Worm (Caenorhabditis elegans) whole organism, mixed stage, embryonic: Measurements from ENCODE around the gene T19H12.6.
A peak's percentile ranks its signal among the peaks of the same experiment; 100 is the strongest.

Experiments used
- M03D4.4 ChIP-seq: sonication (generic microtip); optimal IDR thresholded peaks from 2 replicates; lab custom pipeline; 2017; ENCODE audit warnings: mild to moderate bottlenecking, missing genetic modification characterization, missing compliant biosample characterization
- bed-3 ChIP-seq: fragments of 200-800 bp; sonication (Bioruptor generic); optimal IDR thresholded peaks from 3 replicates; lab custom pipeline; 2018; ENCODE audit warnings: mild to moderate bottlenecking, missing genetic modification characterization, moderate library complexity, missing compliant biosample characterization
- blmp-1 ChIP-seq: fragments of 150-350 bp; optimal IDR thresholded peaks from 2 replicates; lab custom pipeline; 2014; ENCODE audit warnings: missing biosample characterization, missing genetic modification characterization
- ceh-43 ChIP-seq: fragments of 200-800 bp; sonication (Bioruptor generic); optimal IDR thresholded peaks from 2 replicates; lab custom pipeline; 2018; ENCODE audit warnings: mild to moderate bottlenecking, missing genetic modification characterization, moderate library complexity, missing compliant biosample characterization
- ceh-83 ChIP-seq: fragments of 200-800 bp; sonication (Bioruptor generic); optimal IDR thresholded peaks from 2 replicates; lab custom pipeline; 2018; ENCODE audit warnings: mild to moderate bottlenecking, missing genetic modification characterization, missing compliant biosample characterization
- ces-1 ChIP-seq: fragments of 150-350 bp; optimal IDR thresholded peaks from 2 replicates; lab custom pipeline; 2014; ENCODE audit warnings: missing biosample characterization, missing genetic modification reagents, missing genetic modification characterization
- cnd-1 ChIP-seq: fragments of 200-800 bp; sonication (Bioruptor generic); optimal IDR thresholded peaks from 2 replicates; lab custom pipeline; 2018; ENCODE audit warnings: mild to moderate bottlenecking, missing genetic modification characterization, missing compliant biosample characterization
- drap-1 ChIP-seq: fragments of 200-800 bp; sonication (Bioruptor generic); optimal IDR thresholded peaks from 3 replicates; lab custom pipeline; 2018; ENCODE audit warnings: mild to moderate bottlenecking, missing genetic modification characterization, missing compliant biosample characterization
- elt-1 ChIP-seq: sonication (generic microtip); optimal IDR thresholded peaks from 2 replicates; lab custom pipeline; 2017; ENCODE audit warnings: missing genetic modification characterization, mild to moderate bottlenecking, missing compliant biosample characterization, antibody characterized with exemption, moderate library complexity, borderline replicate concordance; ENCODE audit not compliant: insufficient read depth
- elt-3 ChIP-seq: fragments of 150-350 bp; optimal IDR thresholded peaks from 2 replicates; lab custom pipeline; 2014; ENCODE audit warnings: missing biosample characterization, missing genetic modification characterization
- flh-1 ChIP-seq: fragments of 200-800 bp; sonication (Bioruptor generic); optimal IDR thresholded peaks from 2 replicates; lab custom pipeline; 2018; ENCODE audit warnings: mild to moderate bottlenecking, missing genetic modification characterization, moderate library complexity, missing compliant biosample characterization
- hlh-1 ChIP-seq: fragments of 150-350 bp; optimal IDR thresholded peaks from 2 replicates; lab custom pipeline; 2014; ENCODE audit warnings: missing biosample characterization, missing genetic modification reagents, missing genetic modification characterization
- lin-13 ChIP-seq: fragments of 150-350 bp; optimal IDR thresholded peaks from 2 replicates; lab custom pipeline; 2014; ENCODE audit warnings: missing biosample characterization, missing genetic modification characterization
- lin-32 ChIP-seq: fragments of 200-800 bp; sonication (Bioruptor generic); optimal IDR thresholded peaks from 2 replicates; lab custom pipeline; 2018; ENCODE audit warnings: mild to moderate bottlenecking, missing genetic modification characterization, missing compliant biosample characterization
- lsy-2 ChIP-seq: fragments of 150-350 bp; optimal IDR thresholded peaks from 2 replicates; lab custom pipeline; 2014; ENCODE audit warnings: missing biosample characterization, missing genetic modification characterization
- mab-5 ChIP-seq: fragments of 150-350 bp; optimal IDR thresholded peaks from 2 replicates; lab custom pipeline; 2014; ENCODE audit warnings: missing biosample characterization, missing genetic modification characterization
- mep-1 ChIP-seq: fragments of 150-350 bp; optimal IDR thresholded peaks from 2 replicates; lab custom pipeline; 2017; ENCODE audit warnings: missing biosample characterization, missing genetic modification reagents, missing genetic modification characterization, inconsistent platforms
- mls-2 ChIP-seq: sonication (generic microtip); optimal IDR thresholded peaks from 2 replicates; lab custom pipeline; 2016; ENCODE audit warnings: mild to moderate bottlenecking, missing genetic modification characterization, moderate library complexity, missing compliant biosample characterization
- nhr-2 ChIP-seq: fragments of 150-350 bp; optimal IDR thresholded peaks from 2 replicates; lab custom pipeline; 2014; ENCODE audit warnings: missing biosample characterization, missing genetic modification characterization
- nhr-237 ChIP-seq: fragments of 150-350 bp; optimal IDR thresholded peaks from 2 replicates; lab custom pipeline; 2014; ENCODE audit warnings: missing biosample characterization, missing genetic modification characterization
- nhr-76 ChIP-seq: sonication (generic microtip); optimal IDR thresholded peaks from 2 replicates; lab custom pipeline; 2017; ENCODE audit warnings: missing biosample characterization, missing genetic modification characterization
- pha-4 ChIP-seq: fragments of 150-350 bp; optimal IDR thresholded peaks from 2 replicates; lab custom pipeline; 2018; ENCODE audit warnings: missing biosample characterization, missing genetic modification reagents, missing genetic modification characterization
- sem-2 ChIP-seq: fragments of 200-800 bp; sonication (Bioruptor generic); optimal IDR thresholded peaks from 2 replicates; lab custom pipeline; 2018; ENCODE audit warnings: mild to moderate bottlenecking, missing genetic modification characterization, missing compliant biosample characterization
- snpc-4 ChIP-seq: fragments of 150-350 bp; optimal IDR thresholded peaks from 2 replicates; lab custom pipeline; 2014; ENCODE audit warnings: missing biosample characterization, missing genetic modification characterization
- sptf-1 ChIP-seq: sonication (generic microtip); optimal IDR thresholded peaks from 2 replicates; lab custom pipeline; 2017; ENCODE audit warnings: mild to moderate bottlenecking, missing genetic modification characterization, moderate library complexity, missing compliant biosample characterization
- unc-120 ChIP-seq: sonication (generic microtip); optimal IDR thresholded peaks from 2 replicates; lab custom pipeline; 2017; ENCODE audit warnings: missing genetic modification characterization, missing compliant biosample characterization; ENCODE audit not compliant: poor library complexity, severe bottlenecking
- unc-39 ChIP-seq: fragments of 150-350 bp; optimal IDR thresholded peaks from 2 replicates; lab custom pipeline; 2014; ENCODE audit warnings: missing biosample characterization, missing genetic modification characterization
- zip-8 ChIP-seq: fragments of 150-350 bp; optimal IDR thresholded peaks from 2 replicates; lab custom pipeline; 2014; ENCODE audit warnings: missing biosample characterization, missing genetic modification characterization
- ztf-11 ChIP-seq: fragments of 150-350 bp; optimal IDR thresholded peaks from 2 replicates; lab custom pipeline; 2014; ENCODE audit warnings: missing biosample characterization, missing genetic modification characterization

Gene T19H12.6

ce11 chrV:4851138-4851537, 26.3 kb downstream of the T19H12.6 start, which contains the start of gene nex-4:
Gene nex-4, plus strand, starts transcription at chrV:4851438.
- TF ChIP-seq lin-13 (tag; lab: Kevin White, UChicago) (no peak), ceh-43 (GFP tag; lab: Kevin White, UChicago) (no peak), mep-1 (tag; lab: Kevin White, UChicago) (no peak), M03D4.4 (no peak), nhr-76 (tag; lab: Kevin White, UChicago) (no peak), drap-1 (GFP tag; lab: Kevin White, UChicago) (no peak), nhr-237 (no peak), sptf-1 (no peak), mls-2 (tag; lab: Kevin White, UChicago) (no peak), sem-2 (GFP tag; lab: Kevin White, UChicago) (no peak), ceh-83 (GFP tag; lab: Kevin White, UChicago) (no peak)

- no peak for TF ChIP-seq elt-3 (tag; lab: Kevin White, UChicago)
- no peak for TF ChIP-seq nhr-2 (tag; lab: Kevin White, UChicago)
- TF ChIP-seq lsy-2 (tag; lab: Kevin White, UChicago), result no peak
- no peak for TF ChIP-seq flh-1
- no peak for TF ChIP-seq snpc-4 (tag; lab: Kevin White, UChicago)
- no peak for TF ChIP-seq unc-120 (tag; lab: Kevin White, UChicago)
- no peak for TF ChIP-seq blmp-1 (tag; lab: Kevin White, UChicago)
- no peak for TF ChIP-seq hlh-1
- TF ChIP-seq sem-2 (GFP tag; lab: Kevin White, UChicago), result no peak
- TF ChIP-seq pha-4 (tag; lab: Kevin White, UChicago), result no peak
- no peak for TF ChIP-seq zip-8 (tag; lab: Kevin White, UChicago)
- TF ChIP-seq drap-1 (GFP tag; lab: Kevin White, UChicago), result no peak
- no peak for TF ChIP-seq cnd-1 (tag; lab: Kevin White, UChicago)
These were observed 27.0 kb downstream of the T19H12.6 start for ce11 chrV:4850446-4850845.

ce11 chrV:4847424-4847823, 30.1 kb downstream of the T19H12.6 start, which contains the start of gene abhd-5.1:
Gene abhd-5.1, plus strand, starts transcription at chrV:4847653.
- TF ChIP-seq ceh-83 (GFP tag; lab: Kevin White, UChicago) (no peak), pha-4 (tag; lab: Kevin White, UChicago) (no peak), unc-120 (tag; lab: Kevin White, UChicago) (no peak), elt-1 (no peak), zip-8 (tag; lab: Kevin White, UChicago) (no peak), mls-2 (tag; lab: Kevin White, UChicago) (no peak), M03D4.4 (no peak), mab-5 (no peak), lin-32 (GFP tag; lab: Kevin White, UChicago) (no peak), cnd-1 (tag; lab: Kevin White, UChicago) (no peak), ceh-43 (GFP tag; lab: Kevin White, UChicago) (no peak), bed-3 (GFP tag; lab: Kevin White, UChicago) (no peak)

ce11 chrV:4846507-4846906, 31.0 kb downstream of the T19H12.6 start:
- TF ChIP-seq mep-1 (tag; lab: Kevin White, UChicago), result no peak
- no peak for TF ChIP-seq drap-1 (GFP tag; lab: Kevin White, UChicago)
- no peak for TF ChIP-seq ztf-11 (tag; lab: Kevin White, UChicago)
- TF ChIP-seq zip-8 (tag; lab: Kevin White, UChicago), result no peak
- no peak for TF ChIP-seq unc-39 (tag; lab: Kevin White, UChicago)
- TF ChIP-seq unc-120 (tag; lab: Kevin White, UChicago), result no peak
- TF ChIP-seq nhr-237, result no peak
- TF ChIP-seq M03D4.4, result no peak
- TF ChIP-seq cnd-1 (tag; lab: Kevin White, UChicago), result no peak
- no peak for TF ChIP-seq elt-3 (tag; lab: Kevin White, UChicago)

ce11 chrV:4844591-4844990, 32.9 kb downstream of the T19H12.6 start, which contains the start of gene abhd-5.2:
Gene abhd-5.2, plus strand, starts transcription at chrV:4844685.
- TF ChIP-seq bed-3 (GFP tag; lab: Kevin White, UChicago) (no peak), ztf-11 (tag; lab: Kevin White, UChicago) (no peak), lin-32 (GFP tag; lab: Kevin White, UChicago) (no peak), ces-1 (peak; percentile 37)
